Worm (Caenorhabditis elegans): ENCODE results near the gene T05G5.4.

DNA sequence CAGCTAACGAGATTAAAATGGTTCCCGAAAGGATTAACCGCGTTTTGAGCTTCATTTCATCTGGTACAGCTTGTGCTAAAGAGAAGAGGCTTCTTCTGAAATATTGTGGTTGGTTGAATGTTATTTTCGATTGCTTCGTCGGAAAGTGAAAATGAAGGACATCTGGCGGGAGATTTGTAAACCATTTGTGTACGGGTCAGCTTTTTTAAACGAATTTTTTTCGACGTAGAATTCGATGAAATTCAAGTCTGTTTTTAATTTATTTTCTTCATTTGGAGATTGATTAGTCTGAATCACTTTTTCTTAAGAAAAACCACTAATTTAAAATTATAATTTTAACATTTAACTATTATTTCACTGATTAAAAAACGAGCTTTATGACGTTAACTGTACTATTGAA lies 31.5 kb downstream of the T05G5.4 start, which contains the start of gene sqv-3:
- TF ChIP-seq vab-7 (GFP tag; IDR thresholded peaks at IDR 0.05) (no peak), unc-39 (tag; optimal IDR thresholded peaks at IDR 0.05) (no peak), nhr-76 (tag; optimal IDR thresholded peaks at IDR 0.05) (no peak), snpc-4 (tag; optimal IDR thresholded peaks at IDR 0.05) (no peak), dpl-1 (GFP tag; optimal IDR thresholded peaks at IDR 0.05) (no peak), ama-1 (optimal IDR thresholded peaks at IDR 0.05) (no peak), egl-27 (tag; optimal IDR thresholded peaks at IDR 0.05) (no peak), lsy-2 (tag; optimal IDR thresholded peaks at IDR 0.05) (no peak), R02D3.7 (tag; optimal IDR thresholded peaks at IDR 0.05) (no peak), zag-1 (tag; optimal IDR thresholded peaks at IDR 0.05) (no peak), unc-62 (GFP tag; optimal IDR thresholded peaks at IDR 0.05 in 1 of 2) (no peak), unc-62 (tag; optimal IDR thresholded peaks at IDR 0.05) (no peak)
